Worm (Caenorhabditis elegans) whole organism, L1 larva: Measurements from ENCODE around the gene ZK686.6.

Experiments used
- C34B4.2 ChIP-seq: sonication (generic microtip); optimal IDR thresholded peaks from 2 replicates; lab custom pipeline; 2017; ENCODE audit warnings: mild to moderate bottlenecking, missing genetic modification characterization, missing compliant biosample characterization
- ama-1 ChIP-seq: fragments of 150-350 bp; optimal IDR thresholded peaks from 2 replicates; lab custom pipeline; 2014
- ceh-82 ChIP-seq, 3 experiments: fragments of 150-350 bp in 1 of 3; sonication (generic microtip) in 2 of 3; optimal IDR thresholded peaks; 2 replicates each; lab custom pipeline; 2014 to 2017; ENCODE audit warnings: missing biosample characterization in 3 of 3, missing genetic modification characterization in 3 of 3
- dpl-1 ChIP-seq, 3 experiments: fragments of 150-350 bp in 2 of 3; sonication (generic microtip) in 1 of 3; optimal IDR thresholded peaks; 2 replicates each; lab custom pipeline; 2014 to 2017; ENCODE audit warnings: missing biosample characterization in 3 of 3, missing genetic modification characterization in 3 of 3, missing genetic modification reagents in 3 of 3
- egl-27 ChIP-seq, 2 experiments: fragments of 150-350 bp in 1 of 2; sonication (generic microtip); optimal IDR thresholded peaks; 3 replicates each; lab custom pipeline; 2017 to 2018; ENCODE audit warnings: missing biosample characterization in 2 of 2, missing genetic modification characterization in 2 of 2, missing genetic modification reagents in 2 of 2
- fkh-8 ChIP-seq: sonication (generic microtip); optimal IDR thresholded peaks from 2 replicates; lab custom pipeline; 2016; ENCODE audit warnings: mild to moderate bottlenecking, missing genetic modification characterization, missing compliant biosample characterization
- lin-14 ChIP-seq: fragments of 200-800 bp; sonication (Bioruptor generic); optimal IDR thresholded peaks from 2 replicates; lab custom pipeline; 2018; ENCODE audit warnings: mild to moderate bottlenecking, missing genetic modification characterization, moderate library complexity, missing compliant biosample characterization
- mef-2 ChIP-seq: fragments of 150-350 bp; optimal IDR thresholded peaks from 2 replicates; lab custom pipeline; 2014; ENCODE audit warnings: missing biosample characterization, missing genetic modification characterization
- nhr-11 ChIP-seq: fragments of 150-350 bp; optimal IDR thresholded peaks from 2 replicates; lab custom pipeline; 2014; ENCODE audit warnings: missing biosample characterization, missing genetic modification characterization
- snpc-4 ChIP-seq: fragments of 150-350 bp; optimal IDR thresholded peaks from 2 replicates; lab custom pipeline; 2014; ENCODE audit warnings: missing biosample characterization, missing genetic modification characterization
- tbx-2 ChIP-seq: sonication (generic microtip); optimal IDR thresholded peaks from 2 replicates; lab custom pipeline; 2016; ENCODE audit warnings: missing genetic modification characterization, missing compliant biosample characterization
- zag-1 ChIP-seq: fragments of 150-350 bp; optimal IDR thresholded peaks from 2 replicates; lab custom pipeline; 2014; ENCODE audit warnings: missing biosample characterization, missing genetic modification characterization

DNA sequence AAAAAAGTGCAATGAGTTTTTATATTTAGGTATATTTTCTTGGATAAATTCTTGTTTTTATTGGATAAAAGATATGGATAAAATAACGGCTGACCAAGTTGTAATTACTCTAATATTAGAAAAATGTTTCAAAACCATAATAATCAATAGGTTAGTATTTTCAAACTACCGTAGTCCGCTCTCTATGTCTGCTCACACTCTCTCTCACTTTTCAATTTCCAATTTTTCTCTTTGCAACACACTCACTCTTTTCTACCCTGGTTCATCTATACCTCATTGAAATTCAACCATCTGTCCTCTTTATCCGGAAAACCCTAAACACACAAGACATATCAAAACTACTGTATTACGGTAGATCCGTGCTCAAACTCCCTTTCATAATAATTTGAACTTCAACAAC lies 6.5 kb upstream of the ZK686.6 start:
- TF ChIP-seq egl-27 (tag; optimal IDR thresholded peaks at IDR 0.05; lab: Kevin White, UChicago) (no peak), ceh-82 (tag; optimal IDR thresholded peaks at IDR 0.05; lab: Kevin White, UChicago) (no peak), fkh-8 (tag; lab: Kevin White, UChicago) (no peak), dpl-1 (GFP tag; optimal IDR thresholded peaks at IDR 0.05; lab: Kevin White, UChicago) (no peak), nhr-11 (tag; lab: Kevin White, UChicago) (no peak), tbx-2 (tag; lab: Kevin White, UChicago) (no peak), mef-2 (no peak), zag-1 (tag; lab: Kevin White, UChicago) (no peak), C34B4.2 (tag; lab: Kevin White, UChicago) (no peak), lin-14 (GFP tag; lab: Kevin White, UChicago) (no peak), snpc-4 (tag; lab: Kevin White, UChicago) (no peak), ama-1 (no peak)
